Fruit fly (Drosophila melanogaster) whole organism, embryonic: Measurements from ENCODE around the gene CG8509.

Experiments used
- Ada2b ChIP-seq: fragments of 200-800 bp; sonication (Bioruptor generic); IDR thresholded peaks from 2 replicates; pipeline ENCODE4 v1.3.6; 2022; ENCODE audit warnings: missing biosample characterization, missing genetic modification characterization
- CG12071 ChIP-seq: fragments of 200-800 bp; sonication (Bioruptor generic); optimal IDR thresholded peaks from 3 replicates; lab custom pipeline; 2018; ENCODE audit warnings: missing biosample characterization, mild to moderate bottlenecking, missing genetic modification characterization
- CG15696 ChIP-seq: fragments of 200-800 bp; sonication (Bioruptor generic); optimal IDR thresholded peaks from 2 replicates; lab custom pipeline; 2019; ENCODE audit warnings: missing biosample characterization, mild to moderate bottlenecking, missing genetic modification characterization, moderate library complexity
- CG30431 ChIP-seq: fragments of 200-800 bp; sonication (Bioruptor generic); optimal IDR thresholded peaks from 2 replicates; lab custom pipeline; 2017; ENCODE audit warnings: missing biosample characterization, missing genetic modification characterization
- CoRest ChIP-seq: fragments of 200-800 bp; sonication (Bioruptor generic); optimal IDR thresholded peaks from 3 replicates; lab custom pipeline; 2018; ENCODE audit warnings: missing biosample characterization, mild to moderate bottlenecking, missing genetic modification characterization, moderate library complexity
- D19A ChIP-seq: fragments of 200-800 bp; optimal IDR thresholded peaks from 3 replicates; lab custom pipeline; 2019; ENCODE audit warnings: missing biosample characterization, mild to moderate bottlenecking, missing genetic modification characterization, moderate library complexity
- MESR4 ChIP-seq: fragments of 200-800 bp; sonication (Bioruptor generic); optimal IDR thresholded peaks from 2 replicates; lab custom pipeline; 2018; ENCODE audit warnings: missing biosample characterization, mild to moderate bottlenecking, missing genetic modification characterization, moderate library complexity
- Sin3A ChIP-seq: fragments of >200 bp; optimal IDR thresholded peaks from 2 replicates; lab custom pipeline; 2018
- br ChIP-seq: fragments of >200 bp; optimal IDR thresholded peaks from 2 replicates; lab custom pipeline; 2017
- caup ChIP-seq: fragments of 200-800 bp; sonication (Bioruptor generic); optimal IDR thresholded peaks from 3 replicates; lab custom pipeline; 2017; ENCODE audit warnings: missing biosample characterization, mild to moderate bottlenecking, missing genetic modification characterization, moderate library complexity; ENCODE audit not compliant: severe bottlenecking
- dmrt11E ChIP-seq: fragments of 200-800 bp; sonication (Bioruptor generic); optimal IDR thresholded peaks from 3 replicates; lab custom pipeline; 2018; ENCODE audit warnings: missing biosample characterization, mild to moderate bottlenecking, missing genetic modification characterization, moderate library complexity
- pan ChIP-seq, 4 experiments: fragments of >200 bp in 3 of 4; fragments of 200-800 bp in 1 of 4; sonication (Bioruptor generic) in 1 of 4; optimal IDR thresholded peaks in 3 of 4; IDR thresholded peaks in 1 of 4; 2 replicates each; pipeline versions ENCODE4 v1.3.6 to Lab custom; 2017 to 2022; ENCODE audit warnings: missing biosample characterization in 2 of 4, missing genetic modification characterization in 2 of 4, mixed read lengths in 1 of 4
- vvl ChIP-seq: fragments of 200-800 bp; sonication (Bioruptor generic); IDR thresholded peaks from 2 replicates; pipeline ENCODE4 v1.3.6; 2022; ENCODE audit warnings: missing biosample characterization, missing genetic modification characterization
- zfh2 ChIP-seq: fragments of 200-800 bp; sonication (Bioruptor generic); optimal IDR thresholded peaks from 2 replicates; lab custom pipeline; 2016; ENCODE audit warnings: missing biosample characterization, missing genetic modification characterization

- TF ChIP-seq Ada2b (no peak), dmrt11E (tag; lab: Kevin White, UChicago) (no peak), vvl (GFP tag; lab: Robert Waterston, UW) (no peak), MESR4 (GFP tag; lab: Kevin White, UChicago) (no peak), CG15696 (tag; lab: Kevin White, UChicago) (no peak), Sin3A (no peak), zfh2 (GFP tag; lab: Kevin White, UChicago) (no peak), br (lab: Kevin White, UChicago) (no peak), D19A (tag; lab: Kevin White, UChicago) (no peak), CG12071 (no peak), pan (optimal IDR thresholded peaks at IDR 0.05; lab: Kevin White, UChicago) (no peak), pan (GFP tag; optimal IDR thresholded peaks at IDR 0.05 in 1 of 2, IDR thresholded peaks at IDR 0.05 in 1 of 2) (no peak), CG30431 (GFP tag; lab: Kevin White, UChicago) (no peak), caup (GFP tag; lab: Kevin White, UChicago) (no peak), CoRest (tag; lab: Kevin White, UChicago) (no peak)
These were observed 23.1 kb upstream of the CG8509 start for dm6 chrX:15786242-15786641.
